Worm (Caenorhabditis elegans) whole organism, L2 larva: ENCODE measurements around the gene fbxc-53.

ENCODE experiments used
- ama-1 ChIP-seq: fragments of 150-350 bp; optimal IDR thresholded peaks from 2 replicates; lab custom pipeline; 2018; ENCODE audit warnings: inconsistent platforms
- lin-11 ChIP-seq: fragments of 150-350 bp; sonication (generic microtip); optimal IDR thresholded peaks from 2 replicates; lab custom pipeline; 2014; ENCODE audit warnings: missing biosample characterization, missing genetic modification characterization, inconsistent platforms, mixed read lengths
- lin-39 ChIP-seq: fragments of 150-350 bp; optimal IDR thresholded peaks from 2 replicates; lab custom pipeline; 2014; ENCODE audit warnings: missing biosample characterization, missing genetic modification reagents, missing genetic modification characterization
- nhr-11 ChIP-seq: fragments of 150-350 bp; optimal IDR thresholded peaks from 2 replicates; lab custom pipeline; 2014; ENCODE audit warnings: missing biosample characterization, missing genetic modification characterization
- nhr-12 ChIP-seq: fragments of 150-350 bp; optimal IDR thresholded peaks from 2 replicates; lab custom pipeline; 2014; ENCODE audit warnings: missing biosample characterization, missing genetic modification characterization
- nhr-25 ChIP-seq: fragments of 150-350 bp; sonication (generic microtip); optimal IDR thresholded peaks from 3 replicates; lab custom pipeline; 2014; ENCODE audit warnings: missing biosample characterization, missing genetic modification characterization
- skn-1 ChIP-seq: sonication (generic microtip); optimal IDR thresholded peaks from 2 replicates; lab custom pipeline; 2017; ENCODE audit warnings: missing biosample characterization, missing genetic modification characterization
- unc-62 ChIP-seq: fragments of 150-350 bp; optimal IDR thresholded peaks from 2 replicates; lab custom pipeline; 2014; ENCODE audit warnings: missing biosample characterization, missing genetic modification reagents, missing genetic modification characterization

ce11 chrII:3748719-3749118 is 37.6 kb downstream of the fbxc-53 start, which contains the start of gene fbxb-90:
- TF ChIP-seq unc-62 (GFP tag; lab: Kevin White, UChicago) (no peak), nhr-12 (tag; lab: Kevin White, UChicago) (no peak), lin-39 (tag; lab: Kevin White, UChicago) (no peak), nhr-25 (tag; lab: Kevin White, UChicago) (no peak), ama-1 (lab: Kevin White, UChicago) (no peak), nhr-11 (tag; lab: Kevin White, UChicago) (no peak), skn-1 (tag; lab: Kevin White, UChicago) (no peak), lin-11 (tag; lab: Kevin White, UChicago) (no peak)
